Worm (Caenorhabditis elegans) whole organism, L4 larva: ENCODE data around the gene twnk-1.

ENCODE experiments used
- F10B5.3 ChIP-seq: sonication (generic microtip); optimal IDR thresholded peaks from 2 replicates; lab custom pipeline; 2016; ENCODE audit warnings: mild to moderate bottlenecking, missing genetic modification characterization, missing compliant biosample characterization
- F26F4.8 ChIP-seq: fragments of 200-800 bp; sonication (Bioruptor generic); conservative IDR thresholded peaks from 2 replicates; pipeline ENCODE4 v1.3.6; 2022; ENCODE audit warnings: missing genetic modification characterization, missing compliant biosample characterization
- F37D6.2 ChIP-seq: sonication (generic microtip); optimal IDR thresholded peaks from 2 replicates; lab custom pipeline; 2016; ENCODE audit warnings: mild to moderate bottlenecking, missing genetic modification characterization, missing compliant biosample characterization
- F44E2.7 ChIP-seq: fragments of 200-800 bp; sonication (Bioruptor generic); IDR thresholded peaks from 2 replicates; pipeline ENCODE4 v2.1.2; 2022; ENCODE audit warnings: missing genetic modification characterization, missing compliant biosample characterization
- Y5F2A.4 ChIP-seq: fragments of 200-800 bp; sonication (Bioruptor generic); optimal IDR thresholded peaks from 2 replicates; lab custom pipeline; 2018; ENCODE audit warnings: mild to moderate bottlenecking, missing genetic modification characterization, missing compliant biosample characterization
- ZK337.2 ChIP-seq: fragments of 200-800 bp; sonication (Bioruptor generic); IDR thresholded peaks from 2 replicates; pipeline ENCODE4 v1.3.6; 2022; ENCODE audit warnings: missing genetic modification reagents, missing genetic modification characterization, missing compliant biosample characterization
- ZK546.5 ChIP-seq, 2 experiments: sonication (generic microtip); optimal IDR thresholded peaks; 2 replicates each; lab custom pipeline; 2017; ENCODE audit warnings: missing biosample characterization in 2 of 2, missing genetic modification characterization in 2 of 2
- aha-1 ChIP-seq: fragments of 150-350 bp; peaks from one replicate; lab custom pipeline; 2014; ENCODE audit warnings: missing biosample characterization, missing genetic modification characterization
- ceh-28 ChIP-seq: fragments of 150-350 bp; optimal IDR thresholded peaks from 2 replicates; lab custom pipeline; 2014; ENCODE audit warnings: missing biosample characterization, missing genetic modification reagents, missing genetic modification characterization
- ceh-32 ChIP-seq: sonication (generic microtip); optimal IDR thresholded peaks from 2 replicates; lab custom pipeline; 2016; ENCODE audit warnings: mild to moderate bottlenecking, missing genetic modification characterization, missing compliant biosample characterization; ENCODE audit not compliant: poor library complexity
- ceh-62 ChIP-seq: sonication (generic microtip); optimal IDR thresholded peaks from 2 replicates; lab custom pipeline; 2017; ENCODE audit warnings: missing biosample characterization, missing genetic modification characterization
- cey-2 ChIP-seq: sonication (generic microtip); optimal IDR thresholded peaks from 3 replicates; lab custom pipeline; 2017; ENCODE audit warnings: missing genetic modification characterization, mild to moderate bottlenecking, missing compliant biosample characterization, antibody characterized with exemption, borderline replicate concordance; ENCODE audit not compliant: insufficient read depth
- daf-16 ChIP-seq, 3 experiments: sonication (generic microtip); optimal IDR thresholded peaks; 2 replicates each; lab custom pipeline; 2016 to 2017; ENCODE audit warnings: missing genetic modification characterization in 3 of 3, missing genetic modification reagents in 3 of 3, mild to moderate bottlenecking in 2 of 3, missing compliant biosample characterization in 2 of 3, missing biosample characterization in 1 of 3, moderate library complexity in 1 of 3
- daf-19 ChIP-seq: fragments of 200-800 bp; sonication (Bioruptor generic); conservative IDR thresholded peaks from 2 replicates; pipeline ENCODE4 v1.3.6; 2022; ENCODE audit warnings: missing genetic modification characterization, missing compliant biosample characterization
- duxl-1 ChIP-seq: sonication (generic microtip); optimal IDR thresholded peaks from 2 replicates; lab custom pipeline; 2016; ENCODE audit warnings: mild to moderate bottlenecking, missing genetic modification characterization, moderate library complexity, missing compliant biosample characterization; ENCODE audit not compliant: poor library complexity
- egl-43 ChIP-seq: fragments of 200-800 bp; sonication (Bioruptor generic); IDR thresholded peaks from 2 replicates; pipeline ENCODE4 v1.3.6; 2022; ENCODE audit warnings: missing genetic modification reagents, missing genetic modification characterization, missing compliant biosample characterization
- fkh-10 ChIP-seq: fragments of 150-350 bp; optimal IDR thresholded peaks from 2 replicates; lab custom pipeline; 2014; ENCODE audit warnings: missing biosample characterization, missing genetic modification reagents, missing genetic modification characterization
- fos-1 ChIP-seq: fragments of 150-350 bp; optimal IDR thresholded peaks from 2 replicates; lab custom pipeline; 2014; ENCODE audit warnings: missing biosample characterization, missing genetic modification characterization
- hlh-11 ChIP-seq: fragments of 200-800 bp; sonication (Bioruptor generic); optimal IDR thresholded peaks from 2 replicates; lab custom pipeline; 2018; ENCODE audit warnings: mild to moderate bottlenecking, missing genetic modification characterization, missing compliant biosample characterization
- hlh-30 ChIP-seq: sonication (generic microtip); optimal IDR thresholded peaks from 2 replicates; lab custom pipeline; 2017; ENCODE audit warnings: antibody characterized with exemption, mild to moderate bottlenecking, missing genetic modification characterization, missing compliant biosample characterization; ENCODE audit not compliant: insufficient read depth
- jun-1 ChIP-seq: fragments of 150-350 bp; optimal IDR thresholded peaks from 2 replicates; lab custom pipeline; 2014; ENCODE audit warnings: missing biosample characterization, missing genetic modification reagents, missing genetic modification characterization
- lin-13 ChIP-seq: fragments of 150-350 bp; optimal IDR thresholded peaks from 2 replicates; lab custom pipeline; 2014; ENCODE audit warnings: missing biosample characterization, missing genetic modification reagents, missing genetic modification characterization
- lsy-2 ChIP-seq, 2 experiments: fragments of 150-350 bp in 1 of 2; sonication (generic microtip) in 1 of 2; optimal IDR thresholded peaks; 2 replicates each; lab custom pipeline; 2014 to 2017; ENCODE audit warnings: missing biosample characterization in 2 of 2, missing genetic modification characterization in 2 of 2
- mdl-1 ChIP-seq, 2 experiments: fragments of 150-350 bp in 1 of 2; sonication (generic microtip) in 1 of 2; optimal IDR thresholded peaks; 2 replicates each; lab custom pipeline; 2014 to 2017; ENCODE audit warnings: missing biosample characterization in 2 of 2, missing genetic modification characterization in 2 of 2
- mep-1 ChIP-seq: fragments of 150-350 bp; sonication (generic microtip); optimal IDR thresholded peaks from 3 replicates; lab custom pipeline; 2014; ENCODE audit warnings: missing biosample characterization, missing genetic modification characterization
- mxl-3 ChIP-seq: fragments of 200-800 bp; sonication (Bioruptor generic); optimal IDR thresholded peaks from 2 replicates; lab custom pipeline; 2018; ENCODE audit warnings: mild to moderate bottlenecking, missing genetic modification characterization, missing compliant biosample characterization
- nhr-11 ChIP-seq: fragments of 150-350 bp; optimal IDR thresholded peaks from 2 replicates; lab custom pipeline; 2014; ENCODE audit warnings: missing biosample characterization, missing genetic modification characterization
- nhr-237 ChIP-seq: sonication (generic microtip); optimal IDR thresholded peaks from 2 replicates; lab custom pipeline; 2017; ENCODE audit warnings: missing biosample characterization, missing genetic modification characterization
- nhr-25 ChIP-seq: sonication (generic microtip); optimal IDR thresholded peaks from 2 replicates; lab custom pipeline; 2017; ENCODE audit warnings: missing genetic modification characterization, mild to moderate bottlenecking, missing compliant biosample characterization, antibody characterized with exemption, moderate library complexity, borderline replicate concordance; ENCODE audit not compliant: insufficient read depth
- nhr-28 ChIP-seq: fragments of 150-350 bp; optimal IDR thresholded peaks from 2 replicates; lab custom pipeline; 2014; ENCODE audit warnings: missing biosample characterization, missing genetic modification characterization
- pha-4 ChIP-seq, 2 experiments: fragments of 150-350 bp in 1 of 2; fragments of 200-800 bp in 1 of 2; sonication (Bioruptor generic) in 1 of 2; IDR thresholded peaks in 1 of 2; optimal IDR thresholded peaks in 1 of 2; 2 replicates each; pipeline versions ENCODE4 v1.3.6 to Lab custom; 2014 to 2022; ENCODE audit warnings: missing genetic modification characterization in 2 of 2, missing genetic modification reagents in 2 of 2, missing biosample characterization in 1 of 2, missing compliant biosample characterization in 1 of 2
- pqm-1 ChIP-seq: sonication (generic microtip); optimal IDR thresholded peaks from 2 replicates; lab custom pipeline; 2017; ENCODE audit warnings: missing biosample characterization, missing genetic modification characterization
- rbr-2 ChIP-seq: sonication (generic microtip); optimal IDR thresholded peaks from 2 replicates; lab custom pipeline; 2016; ENCODE audit warnings: missing genotype, missing genetic modification characterization, missing compliant biosample characterization
- sdz-12 ChIP-seq: fragments of 200-800 bp; sonication (Bioruptor generic); optimal IDR thresholded peaks from 2 replicates; lab custom pipeline; 2018; ENCODE audit warnings: mild to moderate bottlenecking, missing genetic modification characterization, missing compliant biosample characterization
- snpc-4 ChIP-seq: fragments of 150-350 bp; optimal IDR thresholded peaks from 2 replicates; lab custom pipeline; 2014; ENCODE audit warnings: missing biosample characterization, missing genetic modification characterization
- spr-1 ChIP-seq: sonication (generic microtip); optimal IDR thresholded peaks from 2 replicates; lab custom pipeline; 2016; ENCODE audit warnings: mild to moderate bottlenecking, missing genetic modification characterization, missing compliant biosample characterization
- spr-3 ChIP-seq: fragments of 200-800 bp; sonication (Bioruptor generic); optimal IDR thresholded peaks from 2 replicates; lab custom pipeline; 2018; ENCODE audit warnings: mild to moderate bottlenecking, missing genetic modification characterization, missing compliant biosample characterization
- tag-97 ChIP-seq: fragments of 200-800 bp; sonication (Bioruptor generic); IDR thresholded peaks from 2 replicates; pipeline ENCODE4 v1.3.6; 2022; ENCODE audit warnings: missing genetic modification characterization, missing compliant biosample characterization
- unc-130 ChIP-seq: sonication (generic microtip); optimal IDR thresholded peaks from 2 replicates; lab custom pipeline; 2016; ENCODE audit warnings: missing genetic modification reagents, missing genetic modification characterization, missing compliant biosample characterization
- unc-62 ChIP-seq, 3 experiments: fragments of 150-350 bp in 1 of 3; sonication (generic microtip); optimal IDR thresholded peaks in 2 of 3; peaks in 1 of 3; 1 replicate in 1 of 3; 2 replicates in 2 of 3; lab custom pipeline; 2014 to 2017; ENCODE audit warnings: missing biosample characterization in 3 of 3, missing genetic modification characterization in 3 of 3, missing genetic modification reagents in 3 of 3, missing genotype in 1 of 3
- zip-2 ChIP-seq: fragments of 150-350 bp; optimal IDR thresholded peaks from 2 replicates; lab custom pipeline; 2014; ENCODE audit warnings: missing biosample characterization, missing genetic modification characterization
- ztf-11 ChIP-seq: fragments of 150-350 bp; optimal IDR thresholded peaks from 2 replicates; lab custom pipeline; 2014; ENCODE audit warnings: missing biosample characterization, missing genetic modification characterization

The twnk-1 gene

ce11 chrX:5820880-5821279 lies 29.9 kb downstream of the twnk-1 start (continued):
- TF ChIP-seq mdl-1 (tag; optimal IDR thresholded peaks at IDR 0.05; lab: Kevin White, UChicago) (peak in 1 of 2 experiments; percentile 11), pqm-1 (tag; lab: Kevin White, UChicago) (no peak), F37D6.2 (tag; lab: Kevin White, UChicago) (no peak), snpc-4 (no peak), sdz-12 (GFP tag; lab: Kevin White, UChicago) (no peak), nhr-237 (tag; lab: Kevin White, UChicago) (no peak), ceh-28 (tag; lab: Kevin White, UChicago) (no peak), nhr-11 (tag; lab: Kevin White, UChicago) (no peak), nhr-25 (tag; lab: Kevin White, UChicago) (peak; percentile 90), fkh-10 (GFP tag; lab: Kevin White, UChicago) (no peak), ZK337.2 (no peak), Y5F2A.4 (GFP tag; lab: Kevin White, UChicago) (no peak), zip-2 (tag; lab: Kevin White, UChicago) (no peak), pha-4 (GFP tag; IDR thresholded peaks at IDR 0.05; lab: Robert Waterston, UW) (no peak), pha-4 (tag; optimal IDR thresholded peaks at IDR 0.05; lab: Kevin White, UChicago) (no peak)

ce11 chrX:5821842-5822241 lies 30.8 kb downstream of the twnk-1 start, which contains the start of gene hbl-1:
Gene hbl-1 (plus strand): TSS chrX:5822142.
- TF ChIP-seq unc-62 (GFP tag; optimal IDR thresholded peaks at IDR 0.05 in 1 of 2; lab: Kevin White, UChicago), result no peak
- TF ChIP-seq unc-62 (tag; optimal IDR thresholded peaks at IDR 0.05; lab: Kevin White, UChicago), result no peak
- no peak for TF ChIP-seq lin-13
- TF ChIP-seq duxl-1 (tag; lab: Kevin White, UChicago), result no peak
- TF ChIP-seq spr-3, result no peak
- no peak for TF ChIP-seq F10B5.3 (tag; lab: Kevin White, UChicago)
- no peak for TF ChIP-seq cey-2
- no peak for TF ChIP-seq F44E2.7 (GFP tag; lab: Robert Waterston, UW)
- no peak for TF ChIP-seq jun-1
- TF ChIP-seq ZK337.2, result no peak
- no peak for TF ChIP-seq egl-43 (GFP tag; lab: Robert Waterston, UW)
- TF ChIP-seq tag-97 (GFP tag; lab: Robert Waterston, UW), result no peak
- TF ChIP-seq spr-1 (tag; lab: Kevin White, UChicago), result no peak
- no peak for TF ChIP-seq aha-1 (tag; lab: Kevin White, UChicago)
- TF ChIP-seq ztf-11 (tag; lab: Kevin White, UChicago), result no peak
- no peak for TF ChIP-seq fos-1

- peak in 1 of 2 experiments; percentile 77 for TF ChIP-seq unc-62 (GFP tag; optimal IDR thresholded peaks at IDR 0.05 in 1 of 2; lab: Kevin White, UChicago)
- TF ChIP-seq unc-62 (tag; optimal IDR thresholded peaks at IDR 0.05; lab: Kevin White, UChicago), result no peak
- no peak for TF ChIP-seq ZK546.5 (tag; optimal IDR thresholded peaks at IDR 0.05; lab: Kevin White, UChicago)
- TF ChIP-seq, all 104 proteins: peak for 1
Observed at ce11 chrX:5826976-5827375, 36.0 kb downstream of the twnk-1 start.

ce11 chrX:5828085-5828484 lies 37.1 kb downstream of the twnk-1 start:
- TF ChIP-seq unc-62 (GFP tag; optimal IDR thresholded peaks at IDR 0.05 in 1 of 2; lab: Kevin White, UChicago), result peak in 1 of 2 experiments; percentile 100
- no peak for TF ChIP-seq unc-62 (tag; optimal IDR thresholded peaks at IDR 0.05; lab: Kevin White, UChicago)
- TF ChIP-seq ZK546.5 (tag; optimal IDR thresholded peaks at IDR 0.05; lab: Kevin White, UChicago), result no peak
- no peak for TF ChIP-seq fkh-10 (GFP tag; lab: Kevin White, UChicago)
- TF ChIP-seq nhr-25 (tag; lab: Kevin White, UChicago), result peak; percentile 84
- no peak for TF ChIP-seq rbr-2
- peak; percentile 72 for TF ChIP-seq nhr-28 (tag; lab: Kevin White, UChicago)
- TF ChIP-seq hlh-11 (tag; lab: Kevin White, UChicago), result peak; percentile 30
- no peak for TF ChIP-seq ceh-62 (tag; lab: Kevin White, UChicago)
- TF ChIP-seq lsy-2 (tag; optimal IDR thresholded peaks at IDR 0.05; lab: Kevin White, UChicago), result peak in 1 of 2 experiments; percentile 18
- peak; percentile 54 for TF ChIP-seq mxl-3 (GFP tag; lab: Kevin White, UChicago)
- no peak for TF ChIP-seq pha-4 (GFP tag; IDR thresholded peaks at IDR 0.05; lab: Robert Waterston, UW)
- no peak for TF ChIP-seq pha-4 (tag; optimal IDR thresholded peaks at IDR 0.05; lab: Kevin White, UChicago)
- TF ChIP-seq ceh-32, result no peak
- peak in 1 of 2 experiments; percentile 80 for TF ChIP-seq daf-16 (GFP tag; optimal IDR thresholded peaks at IDR 0.05; lab: Kevin White, UChicago)
- TF ChIP-seq daf-16 (tag; optimal IDR thresholded peaks at IDR 0.05; lab: Kevin White, UChicago), result no peak
- TF ChIP-seq hlh-30 (tag; lab: Kevin White, UChicago), result peak; percentile 70
- TF ChIP-seq fos-1, result no peak
- peak; percentile 28 for TF ChIP-seq mep-1
- peak; percentile 83 for TF ChIP-seq aha-1 (tag; lab: Kevin White, UChicago)
- TF ChIP-seq unc-130 (GFP tag; lab: Kevin White, UChicago), result no peak
- no peak for TF ChIP-seq F26F4.8
- peak in 1 of 2 experiments; percentile 67 for TF ChIP-seq mdl-1 (tag; optimal IDR thresholded peaks at IDR 0.05; lab: Kevin White, UChicago)
- no peak for TF ChIP-seq daf-19 (GFP tag; lab: Robert Waterston, UW)
- TF ChIP-seq, all 104 proteins: peak for 11
